Worm (Caenorhabditis elegans) whole organism, L4 larva: ENCODE data around the gene ddl-1.
"Not testable (repeated sequence)": the region's sequence is repeated elsewhere in the genome, so short reads cannot be mapped to it uniquely, and the experiment has no call there.

ENCODE experiments used
- D1046.2 ChIP-seq: fragments of 200-800 bp; sonication (Bioruptor generic); IDR thresholded peaks from 2 replicates; pipeline ENCODE4 v1.3.6; 2022; ENCODE audit warnings: missing genetic modification characterization, missing compliant biosample characterization
- T20F7.1 ChIP-seq: fragments of 200-800 bp; sonication (Bioruptor generic); optimal IDR thresholded peaks from 2 replicates; lab custom pipeline; 2018; ENCODE audit warnings: mild to moderate bottlenecking, missing genetic modification characterization, missing compliant biosample characterization
- T26A8.4 ChIP-seq: fragments of 200-800 bp; sonication (Bioruptor generic); IDR thresholded peaks from 2 replicates; pipeline ENCODE4 v1.3.6; 2022; ENCODE audit warnings: missing genetic modification characterization, missing compliant biosample characterization
- Y48G9A.11 ChIP-seq: fragments of 200-800 bp; sonication (Bioruptor generic); IDR thresholded peaks from 2 replicates; pipeline ENCODE4 v1.3.6; 2022; ENCODE audit warnings: missing genetic modification reagents, missing genetic modification characterization, missing compliant biosample characterization
- aha-1 ChIP-seq: fragments of 150-350 bp; peaks from one replicate; lab custom pipeline; 2014; ENCODE audit warnings: missing biosample characterization, missing genetic modification characterization
- ama-1 ChIP-seq: fragments of 150-350 bp; optimal IDR thresholded peaks from 2 replicates; lab custom pipeline; 2014; ENCODE audit warnings: inconsistent platforms, mixed read lengths
- ceh-62 ChIP-seq: sonication (generic microtip); optimal IDR thresholded peaks from 2 replicates; lab custom pipeline; 2017; ENCODE audit warnings: missing biosample characterization, missing genetic modification characterization
- ctbp-1 ChIP-seq: fragments of 200-800 bp; sonication (Bioruptor generic); IDR thresholded peaks from 2 replicates; pipeline ENCODE4 v1.3.6; 2022; ENCODE audit warnings: missing genetic modification reagents, missing genetic modification characterization, missing compliant biosample characterization
- daf-16 ChIP-seq, 3 experiments: sonication (generic microtip); optimal IDR thresholded peaks; 2 replicates each; lab custom pipeline; 2016 to 2017; ENCODE audit warnings: missing genetic modification characterization in 3 of 3, missing genetic modification reagents in 3 of 3, mild to moderate bottlenecking in 2 of 3, missing compliant biosample characterization in 2 of 3, missing biosample characterization in 1 of 3, moderate library complexity in 1 of 3
- dmd-8 ChIP-seq: fragments of 200-800 bp; sonication (Bioruptor generic); IDR thresholded peaks from 2 replicates; pipeline ENCODE4 v1.3.6; 2022; ENCODE audit warnings: missing genetic modification characterization, missing compliant biosample characterization
- dmd-9 ChIP-seq: fragments of 200-800 bp; sonication (Bioruptor generic); IDR thresholded peaks from 2 replicates; pipeline ENCODE4 v1.3.6; 2022; ENCODE audit warnings: missing genetic modification reagents, missing genetic modification characterization, missing compliant biosample characterization
- duxl-1 ChIP-seq: sonication (generic microtip); optimal IDR thresholded peaks from 2 replicates; lab custom pipeline; 2016; ENCODE audit warnings: mild to moderate bottlenecking, missing genetic modification characterization, moderate library complexity, missing compliant biosample characterization; ENCODE audit not compliant: poor library complexity
- dve-1 ChIP-seq: sonication (generic microtip); optimal IDR thresholded peaks from 2 replicates; lab custom pipeline; 2017; ENCODE audit warnings: antibody characterized with exemption, mild to moderate bottlenecking, missing genetic modification characterization, missing compliant biosample characterization; ENCODE audit not compliant: insufficient read depth
- egl-43 ChIP-seq: fragments of 200-800 bp; sonication (Bioruptor generic); IDR thresholded peaks from 2 replicates; pipeline ENCODE4 v1.3.6; 2022; ENCODE audit warnings: missing genetic modification reagents, missing genetic modification characterization, missing compliant biosample characterization
- hlh-30 ChIP-seq: sonication (generic microtip); optimal IDR thresholded peaks from 2 replicates; lab custom pipeline; 2017; ENCODE audit warnings: antibody characterized with exemption, mild to moderate bottlenecking, missing genetic modification characterization, missing compliant biosample characterization; ENCODE audit not compliant: insufficient read depth
- hmg-1.1 ChIP-seq: fragments of 200-800 bp; sonication (Bioruptor generic); IDR thresholded peaks from 2 replicates; pipeline ENCODE4 v1.3.6; 2022; ENCODE audit warnings: missing genetic modification reagents, missing genetic modification characterization, missing compliant biosample characterization
- jun-1 ChIP-seq: fragments of 150-350 bp; optimal IDR thresholded peaks from 2 replicates; lab custom pipeline; 2014; ENCODE audit warnings: missing biosample characterization, missing genetic modification reagents, missing genetic modification characterization
- lim-7 ChIP-seq: fragments of 200-800 bp; sonication (Bioruptor generic); IDR thresholded peaks from 2 replicates; pipeline ENCODE4 v1.3.6; 2022; ENCODE audit warnings: missing genetic modification characterization, missing compliant biosample characterization
- lsy-2 ChIP-seq, 2 experiments: fragments of 150-350 bp in 1 of 2; sonication (generic microtip) in 1 of 2; optimal IDR thresholded peaks; 2 replicates each; lab custom pipeline; 2014 to 2017; ENCODE audit warnings: missing biosample characterization in 2 of 2, missing genetic modification characterization in 2 of 2
- madf-9 ChIP-seq: fragments of 200-800 bp; sonication (Bioruptor generic); conservative IDR thresholded peaks from 2 replicates; pipeline ENCODE4 v1.3.6; 2022; ENCODE audit warnings: missing genetic modification reagents, missing genetic modification characterization, missing compliant biosample characterization
- mep-1 ChIP-seq: fragments of 150-350 bp; sonication (generic microtip); optimal IDR thresholded peaks from 3 replicates; lab custom pipeline; 2014; ENCODE audit warnings: missing biosample characterization, missing genetic modification characterization
- nhr-11 ChIP-seq: fragments of 150-350 bp; optimal IDR thresholded peaks from 2 replicates; lab custom pipeline; 2014; ENCODE audit warnings: missing biosample characterization, missing genetic modification characterization
- nhr-25 ChIP-seq: sonication (generic microtip); optimal IDR thresholded peaks from 2 replicates; lab custom pipeline; 2017; ENCODE audit warnings: missing genetic modification characterization, mild to moderate bottlenecking, missing compliant biosample characterization, antibody characterized with exemption, moderate library complexity, borderline replicate concordance; ENCODE audit not compliant: insufficient read depth
- nhr-28 ChIP-seq: fragments of 150-350 bp; optimal IDR thresholded peaks from 2 replicates; lab custom pipeline; 2014; ENCODE audit warnings: missing biosample characterization, missing genetic modification characterization
- nhr-6 ChIP-seq: fragments of 150-350 bp; optimal IDR thresholded peaks from 2 replicates; lab custom pipeline; 2014; ENCODE audit warnings: missing biosample characterization, missing genetic modification characterization
- nhr-77 ChIP-seq: fragments of 150-350 bp; optimal IDR thresholded peaks from 2 replicates; lab custom pipeline; 2014; ENCODE audit warnings: missing biosample characterization, missing genetic modification characterization
- pha-4 ChIP-seq, 2 experiments: fragments of 150-350 bp in 1 of 2; fragments of 200-800 bp in 1 of 2; sonication (Bioruptor generic) in 1 of 2; IDR thresholded peaks in 1 of 2; optimal IDR thresholded peaks in 1 of 2; 2 replicates each; pipeline versions ENCODE4 v1.3.6 to Lab custom; 2014 to 2022; ENCODE audit warnings: missing genetic modification characterization in 2 of 2, missing genetic modification reagents in 2 of 2, missing biosample characterization in 1 of 2, missing compliant biosample characterization in 1 of 2
- php-3 ChIP-seq: fragments of 200-800 bp; sonication (Bioruptor generic); IDR thresholded peaks from 2 replicates; pipeline ENCODE4 v1.3.6; 2022; ENCODE audit warnings: missing genetic modification reagents, missing genetic modification characterization, missing compliant biosample characterization
- saeg-2 ChIP-seq: fragments of 200-800 bp; sonication (Bioruptor generic); IDR thresholded peaks from 2 replicates; pipeline ENCODE4 v1.3.6; 2022; ENCODE audit warnings: missing genetic modification reagents, missing genetic modification characterization, missing compliant biosample characterization
- spr-1 ChIP-seq: sonication (generic microtip); optimal IDR thresholded peaks from 2 replicates; lab custom pipeline; 2016; ENCODE audit warnings: mild to moderate bottlenecking, missing genetic modification characterization, missing compliant biosample characterization
- unc-62 ChIP-seq, 3 experiments: fragments of 150-350 bp in 1 of 3; sonication (generic microtip); optimal IDR thresholded peaks in 2 of 3; peaks in 1 of 3; 1 replicate in 1 of 3; 2 replicates in 2 of 3; lab custom pipeline; 2014 to 2017; ENCODE audit warnings: missing biosample characterization in 3 of 3, missing genetic modification characterization in 3 of 3, missing genetic modification reagents in 3 of 3, missing genotype in 1 of 3
- vab-7 ChIP-seq: fragments of 200-800 bp; sonication (Bioruptor generic); IDR thresholded peaks from 2 replicates; pipeline ENCODE4 v1.3.6; 2022; ENCODE audit warnings: missing genetic modification reagents, missing genetic modification characterization, missing compliant biosample characterization
- zfp-3 ChIP-seq: fragments of 200-800 bp; sonication (Bioruptor generic); conservative IDR thresholded peaks from 2 replicates; pipeline ENCODE4 v1.3.6; 2022; ENCODE audit warnings: missing genetic modification reagents, missing genetic modification characterization, missing compliant biosample characterization
- zip-2 ChIP-seq: fragments of 150-350 bp; optimal IDR thresholded peaks from 2 replicates; lab custom pipeline; 2014; ENCODE audit warnings: missing biosample characterization, missing genetic modification characterization
- ztf-7 ChIP-seq: fragments of 150-350 bp; optimal IDR thresholded peaks from 2 replicates; lab custom pipeline; 2014; ENCODE audit warnings: missing biosample characterization, missing genetic modification characterization

Gene ddl-1

DNA sequence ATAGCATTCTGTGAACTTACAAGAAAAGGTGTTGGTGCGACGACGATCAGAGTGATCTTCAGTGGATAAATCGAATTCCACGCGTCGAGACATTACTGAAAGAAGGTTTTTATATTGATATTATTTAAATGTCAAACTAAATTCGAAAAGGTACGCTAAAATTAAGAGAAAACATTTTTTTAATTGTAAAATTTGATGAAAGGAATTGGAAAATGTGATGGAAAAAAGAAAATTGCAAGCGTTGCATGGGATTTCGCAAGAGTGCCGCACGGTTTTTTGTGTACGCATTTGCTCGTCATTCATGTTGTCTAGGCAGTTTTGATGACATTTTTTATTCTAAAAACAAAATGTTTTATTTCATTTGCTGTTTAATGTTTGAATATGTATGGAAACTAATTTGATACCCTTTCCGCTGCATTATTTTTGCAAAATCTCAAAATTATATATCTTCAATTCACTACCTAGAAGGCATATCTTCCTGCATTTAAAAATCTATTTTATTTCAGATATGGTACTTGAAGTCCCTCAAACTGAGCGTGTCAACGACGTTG is 17.2 kb downstream of the ddl-1 start, which contains the start of the genes F59E12.6 and npl-4.1:
TSS of gene F59E12.6 (minus strand) at position 101 of the 551 bp plus-strand sequence.
TSS of gene npl-4.1 (plus strand) at position 501 of the 551 bp plus-strand sequence.
- not testable (repeated sequence) for TF ChIP-seq dmd-9, zfp-3, saeg-2 (GFP tag; lab: Robert Waterston, UW)

DNA sequence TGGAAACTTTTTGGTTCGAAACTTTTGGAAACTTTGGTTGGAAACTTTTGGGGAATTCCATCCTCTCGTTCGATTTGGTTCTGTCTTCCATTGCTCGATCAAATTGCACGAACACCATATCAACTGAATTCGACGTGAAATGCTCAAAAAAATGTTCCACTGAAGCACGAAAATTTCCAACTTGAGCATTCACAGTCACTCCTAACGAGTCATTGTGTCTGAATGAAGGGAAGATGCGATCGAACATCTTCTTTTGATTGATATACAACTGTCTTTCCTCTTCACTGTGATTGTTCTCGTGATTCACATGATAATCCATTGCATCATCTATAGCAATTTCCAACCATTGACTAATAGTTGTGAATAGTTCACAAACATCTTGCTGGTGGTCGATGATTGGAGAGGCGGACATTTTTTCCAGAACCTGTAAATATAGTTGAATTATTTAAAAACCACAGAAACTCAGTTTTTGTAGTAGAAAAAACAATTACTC is 19.8 kb downstream of the ddl-1 start, which contains the start of gene F59E12.15:
TSS of gene F59E12.15 (minus strand) at position 51 of the 493 bp plus-strand sequence.
- TF ChIP-seq nhr-77 (tag; lab: Kevin White, UChicago) (no peak), dmd-8 (GFP tag; lab: Robert Waterston, UW) (no peak), ceh-62 (tag; lab: Kevin White, UChicago) (no peak), D1046.2 (GFP tag; lab: Robert Waterston, UW) (no peak), unc-62 (GFP tag; optimal IDR thresholded peaks at IDR 0.05 in 1 of 2; lab: Kevin White, UChicago) (peak in 1 of 2 experiments; percentile 78), unc-62 (tag; optimal IDR thresholded peaks at IDR 0.05; lab: Kevin White, UChicago) (no peak), ztf-7 (peak; percentile 71), pha-4 (GFP tag; IDR thresholded peaks at IDR 0.05; lab: Robert Waterston, UW) (no peak), pha-4 (tag; optimal IDR thresholded peaks at IDR 0.05; lab: Kevin White, UChicago) (no peak)

DNA sequence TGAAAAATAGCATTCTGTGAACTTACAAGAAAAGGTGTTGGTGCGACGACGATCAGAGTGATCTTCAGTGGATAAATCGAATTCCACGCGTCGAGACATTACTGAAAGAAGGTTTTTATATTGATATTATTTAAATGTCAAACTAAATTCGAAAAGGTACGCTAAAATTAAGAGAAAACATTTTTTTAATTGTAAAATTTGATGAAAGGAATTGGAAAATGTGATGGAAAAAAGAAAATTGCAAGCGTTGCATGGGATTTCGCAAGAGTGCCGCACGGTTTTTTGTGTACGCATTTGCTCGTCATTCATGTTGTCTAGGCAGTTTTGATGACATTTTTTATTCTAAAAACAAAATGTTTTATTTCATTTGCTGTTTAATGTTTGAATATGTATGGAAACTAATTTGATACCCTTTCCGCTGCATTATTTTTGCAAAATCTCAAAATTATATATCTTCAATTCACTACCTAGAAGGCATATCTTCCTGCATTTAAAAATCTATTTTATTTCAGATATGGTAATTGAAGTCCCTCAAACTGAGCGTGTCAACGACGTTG is 25.7 kb downstream of the ddl-1 start, which contains the start of the genes eif-3.L and npl-4.2:
TSS of gene eif-3.L (minus strand) at position 101 of the 557 bp plus-strand sequence.
TSS of gene npl-4.2 (plus strand) at position 507 of the 557 bp plus-strand sequence.
- not testable (repeated sequence) for TF ChIP-seq zfp-3 (GFP tag; lab: Robert Waterston, UW); zip-2; madf-9 (GFP tag; lab: Robert Waterston, UW)

DNA sequence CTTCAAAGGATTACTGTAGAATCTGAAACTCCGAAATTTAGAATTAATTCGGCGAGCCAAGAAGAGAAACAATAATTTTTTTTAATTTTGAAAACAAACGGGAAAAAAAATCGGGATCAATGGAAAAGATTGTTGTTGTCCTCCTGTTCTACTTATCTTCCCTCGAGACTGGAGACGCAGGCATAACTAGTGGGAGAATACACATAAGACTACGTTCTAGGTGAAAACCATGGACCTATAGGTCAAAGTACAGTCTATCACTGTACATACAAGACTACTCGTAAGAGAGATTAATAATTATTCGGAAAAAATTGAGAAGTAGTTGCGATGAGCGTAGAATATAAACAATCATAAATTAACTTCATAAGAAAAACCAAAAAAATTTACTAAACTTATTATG is 28.9 kb downstream of the ddl-1 start, which contains the start of gene dhs-6:
TSS of gene dhs-6 (minus strand) at position 22 of the 400 bp plus-strand sequence.
- TF ChIP-seq nhr-6 (tag; lab: Kevin White, UChicago) (peak; percentile 28), lsy-2 (tag; optimal IDR thresholded peaks at IDR 0.05; lab: Kevin White, UChicago) (peak in 1 of 2 experiments; percentile 6), daf-16 (GFP tag; optimal IDR thresholded peaks at IDR 0.05; lab: Kevin White, UChicago) (no peak), daf-16 (tag; optimal IDR thresholded peaks at IDR 0.05; lab: Kevin White, UChicago) (peak; percentile 65), hlh-30 (tag; lab: Kevin White, UChicago) (peak; percentile 15), egl-43 (GFP tag; lab: Robert Waterston, UW) (no peak), nhr-77 (tag; lab: Kevin White, UChicago) (no peak), ama-1 (peak; percentile 5), hmg-1.1 (GFP tag; lab: Robert Waterston, UW) (no peak), vab-7 (GFP tag; lab: Robert Waterston, UW) (no peak), T26A8.4 (GFP tag; lab: Robert Waterston, UW) (no peak), lim-7 (no peak), aha-1 (tag; lab: Kevin White, UChicago) (peak; percentile 37), nhr-28 (tag; lab: Kevin White, UChicago) (peak; percentile 41), saeg-2 (GFP tag; lab: Robert Waterston, UW) (no peak), php-3 (GFP tag; lab: Robert Waterston, UW) (no peak), mep-1 (tag; lab: Kevin White, UChicago) (peak; percentile 49), T20F7.1 (GFP tag; lab: Kevin White, UChicago) (peak; percentile 54), duxl-1 (tag; lab: Kevin White, UChicago) (peak; percentile 50), dve-1 (peak; percentile 47), spr-1 (tag; lab: Kevin White, UChicago) (peak; percentile 17), jun-1 (tag; lab: Kevin White, UChicago) (no peak), ctbp-1 (GFP tag; lab: Robert Waterston, UW) (no peak), nhr-25 (tag; lab: Kevin White, UChicago) (no peak), Y48G9A.11 (GFP tag; lab: Robert Waterston, UW) (no peak), nhr-11 (no peak)
